Worm (Caenorhabditis elegans) whole organism, young adult: ENCODE measurements around the gene C45G9.15.

Experiments
- ekl-4 ChIP-seq: fragments of 200-800 bp; sonication (Bioruptor generic); IDR thresholded peaks from 2 replicates; pipeline ENCODE4 v1.3.6; 2022; ENCODE audit warnings: missing genetic modification reagents, missing genetic modification characterization, missing compliant biosample characterization
- fkh-3 ChIP-seq: sonication (generic microtip); optimal IDR thresholded peaks from 2 replicates; lab custom pipeline; 2016; ENCODE audit warnings: mild to moderate bottlenecking, missing genetic modification characterization, missing compliant biosample characterization
- him-1 ChIP-seq: sonication (generic microtip); optimal IDR thresholded peaks from 2 replicates; lab custom pipeline; 2016; ENCODE audit warnings: missing genotype, missing genetic modification reagents, missing genetic modification characterization, missing compliant biosample characterization
- nhr-90 ChIP-seq: sonication (generic microtip); optimal IDR thresholded peaks from 2 replicates; lab custom pipeline; 2016; ENCODE audit warnings: missing genotype, mild to moderate bottlenecking, missing genetic modification characterization, missing compliant biosample characterization
- rec-8 ChIP-seq, 2 experiments: sonication (generic microtip); optimal IDR thresholded peaks; 2 replicates each; lab custom pipeline; 2016; ENCODE audit warnings: mild to moderate bottlenecking in 2 of 2, missing genetic modification characterization in 2 of 2, missing genetic modification reagents in 2 of 2, missing genotype in 2 of 2, missing biosample characterization in 1 of 2, missing compliant biosample characterization in 1 of 2, moderate library complexity in 1 of 2
- snpc-4 ChIP-seq, 5 experiments: fragments of 150-350 bp in 1 of 5; sonication (generic microtip) in 4 of 5; optimal IDR thresholded peaks; 2 replicates each; lab custom pipeline; 2014 to 2018; ENCODE audit warnings: missing genetic modification characterization in 5 of 5, missing biosample characterization in 3 of 5, antibody characterized with exemption in 2 of 5, mild to moderate bottlenecking in 2 of 5, missing compliant biosample characterization in 2 of 5, missing genotype in 2 of 5, moderate library complexity in 2 of 5, missing genetic modification reagents in 1 of 5
- unc-130 ChIP-seq: sonication (generic microtip); optimal IDR thresholded peaks from 2 replicates; lab custom pipeline; 2016; ENCODE audit warnings: missing genetic modification reagents, missing genetic modification characterization, missing compliant biosample characterization
- ztf-18 ChIP-seq: sonication (generic microtip); optimal IDR thresholded peaks from 2 replicates; lab custom pipeline; 2016; ENCODE audit warnings: missing genotype, mild to moderate bottlenecking, missing genetic modification characterization, missing compliant biosample characterization

- TF ChIP-seq snpc-4 (GFP tag; optimal IDR thresholded peaks at IDR 0.05; lab: Kevin White, UChicago), result no peak
- no peak for TF ChIP-seq snpc-4 (tag; optimal IDR thresholded peaks at IDR 0.05; lab: Kevin White, UChicago)
- no peak for TF ChIP-seq ekl-4 (GFP tag; lab: Robert Waterston, UW)
- TF ChIP-seq him-1 (tag; lab: Kevin White, UChicago), result no peak
- no peak for TF ChIP-seq fkh-3 (tag; lab: Kevin White, UChicago)
- no peak for TF ChIP-seq nhr-90
- no peak for TF ChIP-seq unc-130 (GFP tag; lab: Kevin White, UChicago)
- TF ChIP-seq rec-8 (tag; optimal IDR thresholded peaks at IDR 0.05; lab: Kevin White, UChicago), result no peak
- TF ChIP-seq ztf-18 (tag; lab: Kevin White, UChicago), result no peak
Observed at ce11 chrIII:5085529-5085928, 33.7 kb upstream of the C45G9.15 start, which contains the start of gene cah-1.
